Worm (Caenorhabditis elegans) whole organism, early embryonic: ENCODE results near the gene tsp-6.
A peak's percentile ranks its signal among the peaks of the same experiment; 100 is the strongest.

Source experiments
- B0310.2 ChIP-seq: sonication (generic microtip); optimal IDR thresholded peaks from 2 replicates; lab custom pipeline; 2016; ENCODE audit warnings: mild to moderate bottlenecking, missing genetic modification characterization, missing compliant biosample characterization
- F13C5.2 ChIP-seq: sonication (generic microtip); optimal IDR thresholded peaks from 2 replicates; lab custom pipeline; 2017; ENCODE audit warnings: mild to moderate bottlenecking, missing genetic modification characterization, inconsistent platforms, missing compliant biosample characterization
- aly-1 ChIP-seq: sonication (generic microtip); optimal IDR thresholded peaks from 2 replicates; lab custom pipeline; 2016; ENCODE audit warnings: missing genetic modification characterization, missing compliant biosample characterization
- ama-1 ChIP-seq: fragments of 150-350 bp; optimal IDR thresholded peaks from 2 replicates; lab custom pipeline; 2014
- ceh-13 ChIP-seq: fragments of 200-800 bp; sonication (Bioruptor generic); optimal IDR thresholded peaks from 2 replicates; lab custom pipeline; 2018; ENCODE audit warnings: mild to moderate bottlenecking, missing genetic modification characterization, missing compliant biosample characterization
- ceh-36 ChIP-seq: sonication (generic microtip); optimal IDR thresholded peaks from 2 replicates; lab custom pipeline; 2016; ENCODE audit warnings: missing genetic modification characterization, inconsistent platforms, missing compliant biosample characterization
- ets-7 ChIP-seq: sonication (generic microtip); optimal IDR thresholded peaks from 2 replicates; lab custom pipeline; 2016; ENCODE audit warnings: missing genotype, missing genetic modification characterization, missing compliant biosample characterization
- flt-1 ChIP-seq: fragments of 200-800 bp; sonication (Bioruptor generic); IDR thresholded peaks from 2 replicates; pipeline ENCODE4 v1.3.6; 2022; ENCODE audit warnings: missing genetic modification characterization, missing compliant biosample characterization
- hmbx-1 ChIP-seq: sonication (generic microtip); optimal IDR thresholded peaks from 2 replicates; lab custom pipeline; 2016; ENCODE audit warnings: mild to moderate bottlenecking, missing genetic modification characterization, missing compliant biosample characterization
- hmg-4 ChIP-seq: fragments of 200-800 bp; sonication (Bioruptor generic); optimal IDR thresholded peaks from 2 replicates; lab custom pipeline; 2018; ENCODE audit warnings: mild to moderate bottlenecking, missing genetic modification characterization, missing compliant biosample characterization
- hnd-1 ChIP-seq: sonication (generic microtip); optimal IDR thresholded peaks from 2 replicates; lab custom pipeline; 2016; ENCODE audit warnings: missing genetic modification characterization, missing compliant biosample characterization
- pes-1 ChIP-seq: fragments of 200-800 bp; sonication (Bioruptor generic); IDR thresholded peaks from 2 replicates; pipeline ENCODE4 v1.3.6; 2022; ENCODE audit warnings: missing genetic modification reagents, missing genetic modification characterization, missing compliant biosample characterization
- scrt-1 ChIP-seq: fragments of 200-800 bp; sonication (Bioruptor generic); IDR thresholded peaks from 2 replicates; pipeline ENCODE4 v1.3.6; 2022; ENCODE audit warnings: missing genetic modification characterization, missing compliant biosample characterization
- sea-1 ChIP-seq: fragments of 200-800 bp; sonication (Bioruptor generic); conservative IDR thresholded peaks from 2 replicates; pipeline ENCODE4 v1.3.6; 2022; ENCODE audit warnings: missing genetic modification characterization, missing compliant biosample characterization
- tbx-11 ChIP-seq: fragments of 200-800 bp; sonication (Bioruptor generic); IDR thresholded peaks from 2 replicates; pipeline ENCODE4 v1.3.6; 2022; ENCODE audit warnings: missing genetic modification characterization, missing compliant biosample characterization
- tbx-37 ChIP-seq: fragments of 200-800 bp; sonication (Bioruptor generic); conservative IDR thresholded peaks from 2 replicates; pipeline ENCODE4 v1.3.6; 2022; ENCODE audit warnings: missing genetic modification reagents, missing genetic modification characterization, missing compliant biosample characterization
- tra-4 ChIP-seq: sonication (generic microtip); optimal IDR thresholded peaks from 2 replicates; lab custom pipeline; 2017; ENCODE audit warnings: missing genetic modification characterization, missing compliant biosample characterization

Gene tsp-6

ce11 chrX:2801666-2802065, 18.6 kb upstream of the tsp-6 start:
- TF ChIP-seq flt-1: 0 out of 2 replicates have a peak, but pooled peaks have one; percentile 20
- 0 out of 2 replicates have a peak, but pooled peaks have one; percentile 24 for TF ChIP-seq tbx-37 (GFP tag; lab: Robert Waterston, UW)
- 0 out of 2 replicates have a peak, but pooled peaks have one; percentile 29 for TF ChIP-seq scrt-1 (GFP tag; lab: Robert Waterston, UW)
- TF ChIP-seq pes-1 (GFP tag; lab: Robert Waterston, UW): peak; percentile 67

- TF ChIP-seq ceh-13 (GFP tag; lab: Kevin White, UChicago) (no peak), tra-4 (tag; lab: Kevin White, UChicago) (no peak), sea-1 (GFP tag; lab: Robert Waterston, UW) (no peak), hmbx-1 (tag; lab: Kevin White, UChicago) (no peak)
Measured at ce11 chrX:2802562-2803165, 17.6 kb upstream of the tsp-6 start, which contains the start of gene C14A11.2. TSS of gene C14A11.2 (plus strand) at chrX:2803112.

DNA sequence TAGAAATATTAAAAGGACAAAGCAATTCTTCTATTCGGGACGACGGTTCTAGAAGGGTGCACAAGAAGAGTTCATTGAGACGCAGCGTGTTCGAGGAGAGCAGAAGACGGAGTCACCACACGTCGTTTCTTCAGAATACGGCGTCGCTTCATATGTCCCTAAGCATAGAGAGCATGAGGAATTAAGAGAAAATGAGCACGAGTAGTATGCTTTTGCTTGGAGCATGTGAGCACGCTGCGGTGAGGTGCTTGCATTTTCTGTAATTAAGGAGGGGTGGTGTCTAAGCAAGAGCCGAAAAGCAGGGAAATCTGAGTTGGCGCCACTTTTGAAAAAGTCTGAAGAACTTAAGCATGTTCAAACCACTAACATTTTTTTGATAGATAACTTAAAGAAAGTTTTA, 12.9 kb upstream of the tsp-6 start, which contains the start of gene C14A11.5:
Gene C14A11.5 (minus strand): TSS at position 139 of the 400 bp plus-strand sequence.
- TF ChIP-seq sea-1 (GFP tag; lab: Robert Waterston, UW): no peak

ce11 chrX:2809611-2810010, 10.6 kb upstream of the tsp-6 start, which contains the start of gene C14A11.9:
TSS of gene C14A11.9 (minus strand) at chrX:2809637.
- TF ChIP-seq aly-1 (no peak), pes-1 (GFP tag; lab: Robert Waterston, UW) (peak; percentile 64; the same call in 1 of the 2 replicates), hnd-1 (tag; lab: Kevin White, UChicago) (peak; percentile 36), ceh-36 (tag; lab: Kevin White, UChicago) (no peak), ama-1 (no peak), ceh-13 (GFP tag; lab: Kevin White, UChicago) (no peak), hmg-4 (GFP tag; lab: Kevin White, UChicago) (peak; percentile 85), B0310.2 (no peak), tbx-37 (GFP tag; lab: Robert Waterston, UW) (peak; percentile 26; the same call in 1 of the 2 replicates), flt-1 (peak; percentile 60), sea-1 (GFP tag; lab: Robert Waterston, UW) (0 out of 2 replicates have a peak, but pooled peaks have one; percentile 31), ets-7 (tag; lab: Kevin White, UChicago) (no peak), tbx-11 (GFP tag; lab: Robert Waterston, UW) (peak; percentile 66), scrt-1 (GFP tag; lab: Robert Waterston, UW) (peak; percentile 30; the same call in 1 of the 2 replicates), tra-4 (tag; lab: Kevin White, UChicago) (no peak), hmbx-1 (tag; lab: Kevin White, UChicago) (no peak), F13C5.2 (tag; lab: Kevin White, UChicago) (peak; percentile 82)

DNA sequence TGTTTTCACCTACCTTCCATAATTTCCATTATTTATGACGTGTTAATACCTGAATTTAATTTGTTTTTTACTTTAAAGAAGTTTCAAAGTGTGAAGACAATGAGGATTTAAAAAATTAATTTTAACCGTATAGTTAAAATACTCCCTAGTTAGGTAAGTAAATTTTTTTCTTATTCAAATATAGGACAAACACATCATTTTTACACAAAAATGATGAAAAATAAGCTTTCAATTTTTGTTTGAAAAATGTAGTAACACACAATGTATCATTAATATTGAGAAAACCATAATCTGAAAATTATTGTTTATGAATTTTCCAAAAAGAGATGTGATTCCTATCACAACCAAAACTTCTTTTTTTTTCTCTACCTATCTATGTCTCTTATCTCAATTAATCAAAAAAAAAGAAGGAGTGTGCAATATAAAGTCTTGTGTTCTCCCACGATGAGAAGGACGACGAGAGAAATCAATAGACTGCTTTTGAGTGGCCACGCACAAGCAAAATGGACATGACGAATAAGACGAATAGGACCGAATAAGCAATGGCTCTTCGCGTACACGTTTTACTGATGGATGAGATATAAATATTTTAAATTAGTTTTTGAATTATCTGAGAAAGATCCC, 6.0 kb upstream of the tsp-6 start, which contains the start of gene C14A11.6:
Gene C14A11.6 (minus strand): TSS at position 51 of the 624 bp plus-strand sequence.
- TF ChIP-seq flt-1 (no peak), ama-1 (no peak), tra-4 (tag; lab: Kevin White, UChicago) (no peak)

- no peak for TF ChIP-seq ceh-36 (tag; lab: Kevin White, UChicago)
Measured at ce11 chrX:2818899-2819298, 1.3 kb upstream of the tsp-6 start.

DNA sequence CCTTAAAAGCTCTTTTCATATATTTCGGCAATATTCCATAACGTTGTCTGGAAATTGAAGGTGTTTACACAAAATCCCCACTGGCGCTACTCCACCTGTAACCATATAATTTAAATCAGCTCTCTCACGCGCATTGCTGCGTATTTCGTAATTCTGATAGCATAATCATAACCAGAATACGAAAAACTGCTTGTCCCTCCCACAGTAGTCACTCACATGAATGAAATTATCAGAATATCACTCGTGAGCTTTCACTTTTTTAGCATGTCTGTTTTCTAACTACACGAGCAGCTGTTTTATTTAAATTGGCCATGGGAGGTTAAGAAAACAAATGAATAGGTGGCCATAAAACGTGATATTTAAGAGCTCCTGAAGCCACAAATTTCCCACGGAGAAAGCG, 501 bp upstream of the tsp-6 start:
- TF ChIP-seq tbx-37 (GFP tag; lab: Robert Waterston, UW) (no peak), B0310.2 (no peak), ama-1 (no peak)

ce11 chrX:2826337-2826736, 6.1 kb downstream of the tsp-6 start:
- TF ChIP-seq ets-7 (tag; lab: Kevin White, UChicago) (no peak), hmbx-1 (tag; lab: Kevin White, UChicago) (no peak), ceh-13 (GFP tag; lab: Kevin White, UChicago) (no peak), hnd-1 (tag; lab: Kevin White, UChicago) (no peak), ama-1 (no peak)

DNA sequence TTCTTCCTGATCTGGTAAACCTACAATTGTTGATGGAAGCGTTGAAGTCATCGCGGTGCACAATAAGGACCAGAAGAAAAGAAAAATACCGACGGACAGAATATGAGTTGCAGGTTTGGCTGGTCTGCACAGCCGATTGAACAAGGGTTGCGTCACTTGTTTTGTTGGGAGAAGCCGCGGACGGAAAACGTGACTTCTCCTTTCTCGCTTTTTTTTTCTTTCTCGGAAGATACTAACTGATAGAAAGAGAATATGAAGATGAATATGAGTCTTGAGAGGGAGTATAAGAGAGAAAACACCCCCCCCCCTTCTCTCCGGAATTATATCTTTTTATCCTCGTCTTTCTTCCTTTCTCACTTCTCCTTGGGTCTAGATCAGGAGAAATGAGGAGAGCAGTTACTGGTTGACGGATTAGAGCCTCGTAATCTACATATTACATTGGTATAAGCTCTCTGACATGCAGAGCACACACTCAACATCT, 7.5 kb downstream of the tsp-6 start, which contains the start of gene ssr-2:
Gene ssr-2 (minus strand): TSS at position 51 of the 481 bp plus-strand sequence.
- TF ChIP-seq hmg-4 (GFP tag; lab: Kevin White, UChicago) (no peak), scrt-1 (GFP tag; lab: Robert Waterston, UW) (no peak), hmbx-1 (tag; lab: Kevin White, UChicago) (no peak), ceh-13 (GFP tag; lab: Kevin White, UChicago) (no peak), tbx-37 (GFP tag; lab: Robert Waterston, UW) (no peak), F13C5.2 (tag; lab: Kevin White, UChicago) (no peak), B0310.2 (no peak), pes-1 (GFP tag; lab: Robert Waterston, UW) (no peak), ama-1 (no peak), flt-1 (no peak), tbx-11 (GFP tag; lab: Robert Waterston, UW) (no peak), hnd-1 (tag; lab: Kevin White, UChicago) (no peak), ets-7 (tag; lab: Kevin White, UChicago) (no peak), tra-4 (tag; lab: Kevin White, UChicago) (no peak), aly-1 (no peak)
